Fruit fly (Drosophila melanogaster): ENCODE data around the gene CG9117.
A peak's percentile ranks its signal among the peaks of the same experiment; 100 is the strongest.

Gene CG9117

dm6 chr2L:6073894-6074293 lies 36.2 kb upstream of the CG9117 start:
- TF ChIP-seq CG12605 (GFP tag; IDR thresholded peaks at IDR 0.05) (no peak), CG9948 (tag; optimal IDR thresholded peaks at IDR 0.05) (no peak), fd96Ca (GFP tag; IDR thresholded peaks at IDR 0.05) (no peak), CG13204 (GFP tag; optimal IDR thresholded peaks at IDR 0.05) (no peak), CG15710 (tag; optimal IDR thresholded peaks at IDR 0.05) (no peak), CG4496 (GFP tag; IDR thresholded peaks at IDR 0.05) (no peak)

dm6 chr2L:6072124-6072523 lies 34.4 kb upstream of the CG9117 start:
- TF ChIP-seq Snoo (tag; optimal IDR thresholded peaks at IDR 0.05) (no peak), D1 (tag; optimal IDR thresholded peaks at IDR 0.05) (no peak), Pif1A (GFP tag; optimal IDR thresholded peaks at IDR 0.05) (no peak), CG15710 (tag; optimal IDR thresholded peaks at IDR 0.05) (no peak), CG8301 (tag; optimal IDR thresholded peaks at IDR 0.05) (no peak), EcR (GFP tag; optimal IDR thresholded peaks at IDR 0.05) (no peak), CG10348 (GFP tag; IDR thresholded peaks at IDR 0.05) (no peak), CG34367 (tag; optimal IDR thresholded peaks at IDR 0.05) (no peak), fd96Ca (GFP tag; IDR thresholded peaks at IDR 0.05) (no peak), Pif1B (GFP tag; optimal IDR thresholded peaks at IDR 0.05) (no peak)

- TF ChIP-seq fd96Ca (GFP tag; IDR thresholded peaks at IDR 0.05), result peak; percentile 56; the same call in 1 of the 3 replicates
- TF ChIP-seq Ets98B (GFP tag; IDR thresholded peaks at IDR 0.05), result peak; percentile 58; the same call in 1 of the 2 replicates
- no peak for TF ChIP-seq gl (tag; optimal IDR thresholded peaks at IDR 0.05)
- TF ChIP-seq CG8159 (tag; optimal IDR thresholded peaks at IDR 0.05), result no peak
- peak; percentile 22 for TF ChIP-seq CG9948 (tag; optimal IDR thresholded peaks at IDR 0.05)
- no peak for TF ChIP-seq CG10348 (GFP tag; IDR thresholded peaks at IDR 0.05)
- TF ChIP-seq Pif1B (GFP tag; optimal IDR thresholded peaks at IDR 0.05), result no peak
- TF ChIP-seq Snoo (tag; optimal IDR thresholded peaks at IDR 0.05), result peak; percentile 49
- TF ChIP-seq CG15710 (tag; optimal IDR thresholded peaks at IDR 0.05), result peak; percentile 50
- TF ChIP-seq CG4496 (GFP tag; IDR thresholded peaks at IDR 0.05), result peak; percentile 76
- peak; percentile 33 for TF ChIP-seq CG17806 (tag; optimal IDR thresholded peaks at IDR 0.05)
- peak; percentile 18 for TF ChIP-seq CG34367 (tag; optimal IDR thresholded peaks at IDR 0.05)
- peak; percentile 36; the same call in 1 of the 2 replicates for TF ChIP-seq rn (GFP tag; IDR thresholded peaks at IDR 0.05)
- peak; percentile 50 for TF ChIP-seq CG8301 (tag; optimal IDR thresholded peaks at IDR 0.05)
- TF ChIP-seq CG12605 (GFP tag; IDR thresholded peaks at IDR 0.05), result 0 out of 2 replicates have a peak, but pooled peaks have one; percentile 33
- no peak for TF ChIP-seq CG14655 (GFP tag; optimal IDR thresholded peaks at IDR 0.05)
- no peak for TF ChIP-seq CG13204 (GFP tag; optimal IDR thresholded peaks at IDR 0.05)
- 0 out of 2 replicates have a peak, but pooled peaks have one; percentile 34 for TF ChIP-seq CG32121 (GFP tag; IDR thresholded peaks at IDR 0.05)
Measured at dm6 chr2L:6070656-6071231, 33.0 kb upstream of the CG9117 start, which contains the start of the genes CG9154 and Kr-h2. Gene CG9154, minus strand, starts transcription at chr2L:6070686. Gene Kr-h2, plus strand, starts transcription at chr2L:6070990.

dm6 chr2L:6068544-6069251 lies 31.0 kb upstream of the CG9117 start, which contains the start of the genes CG9150 and Pfdn1:
Gene CG9150, minus strand, starts transcription at chr2L:6068594.
Gene Pfdn1, plus strand, starts transcription at chr2L:6069079.
- TF ChIP-seq D1 (tag; optimal IDR thresholded peaks at IDR 0.05), result no peak
- TF ChIP-seq CG13204 (GFP tag; optimal IDR thresholded peaks at IDR 0.05), result no peak
- TF ChIP-seq CG15710 (tag; optimal IDR thresholded peaks at IDR 0.05), result no peak
- TF ChIP-seq Ets98B (GFP tag; IDR thresholded peaks at IDR 0.05), result peak; percentile 18; the same call in 1 of the 2 replicates
- TF ChIP-seq CG8301 (tag; optimal IDR thresholded peaks at IDR 0.05), result no peak
- TF ChIP-seq CG8159 (tag; optimal IDR thresholded peaks at IDR 0.05), result no peak
- TF ChIP-seq CG32121 (GFP tag; IDR thresholded peaks at IDR 0.05), result no peak
- 0 out of 3 replicates have a peak, but pooled peaks have one; percentile 19 for TF ChIP-seq CG4496 (GFP tag; IDR thresholded peaks at IDR 0.05)

- TF ChIP-seq CG4496 (GFP tag; IDR thresholded peaks at IDR 0.05) (peak; percentile 100), Pif1A (GFP tag; optimal IDR thresholded peaks at IDR 0.05) (peak; percentile 100), EcR (GFP tag; optimal IDR thresholded peaks at IDR 0.05) (peak; percentile 79), CG34367 (tag; optimal IDR thresholded peaks at IDR 0.05) (peak; percentile 100), CG12605 (GFP tag; IDR thresholded peaks at IDR 0.05) (peak; percentile 100), gl (tag; optimal IDR thresholded peaks at IDR 0.05) (peak; percentile 98), Pif1B (GFP tag; optimal IDR thresholded peaks at IDR 0.05) (peak; percentile 100), CG10348 (GFP tag; IDR thresholded peaks at IDR 0.05) (peak; percentile 98), Ets98B (GFP tag; IDR thresholded peaks at IDR 0.05) (peak; percentile 99), CG32121 (GFP tag; IDR thresholded peaks at IDR 0.05) (peak; percentile 99), CG8301 (tag; optimal IDR thresholded peaks at IDR 0.05) (peak; percentile 99), Snoo (tag; optimal IDR thresholded peaks at IDR 0.05) (peak; percentile 100), rn (GFP tag; IDR thresholded peaks at IDR 0.05) (peak; percentile 98), CG9948 (tag; optimal IDR thresholded peaks at IDR 0.05) (peak; percentile 99), fd96Ca (GFP tag; IDR thresholded peaks at IDR 0.05) (peak; percentile 98), CG14655 (GFP tag; optimal IDR thresholded peaks at IDR 0.05) (peak; percentile 100), CG17806 (tag; optimal IDR thresholded peaks at IDR 0.05) (peak; percentile 99), CG13204 (GFP tag; optimal IDR thresholded peaks at IDR 0.05) (peak; percentile 97), CG8159 (tag; optimal IDR thresholded peaks at IDR 0.05) (peak; percentile 99), CG15710 (tag; optimal IDR thresholded peaks at IDR 0.05) (peak; percentile 100), D1 (tag; optimal IDR thresholded peaks at IDR 0.05) (no peak)
Measured at dm6 chr2L:6065823-6066222, 28.1 kb upstream of the CG9117 start, which contains the start of the genes Fbw5 and CG9147. Gene Fbw5, minus strand, starts transcription at chr2L:6065953. Gene CG9147, plus strand, starts transcription at chr2L:6065997.
